Worm (Caenorhabditis elegans) whole organism, mixed stage, embryonic: Measurements from ENCODE around the gene Y57G11C.1130.

Source experiments
- M03D4.4 ChIP-seq: sonication (generic microtip); optimal IDR thresholded peaks from 2 replicates; lab custom pipeline; 2017; ENCODE audit warnings: mild to moderate bottlenecking, missing genetic modification characterization, missing compliant biosample characterization
- blmp-1 ChIP-seq: fragments of 150-350 bp; optimal IDR thresholded peaks from 2 replicates; lab custom pipeline; 2014; ENCODE audit warnings: missing biosample characterization, missing genetic modification characterization
- ceh-39 ChIP-seq: fragments of 150-350 bp; optimal IDR thresholded peaks from 2 replicates; lab custom pipeline; 2014; ENCODE audit warnings: missing biosample characterization, missing genetic modification characterization
- ceh-43 ChIP-seq: fragments of 200-800 bp; sonication (Bioruptor generic); optimal IDR thresholded peaks from 2 replicates; lab custom pipeline; 2018; ENCODE audit warnings: mild to moderate bottlenecking, missing genetic modification characterization, moderate library complexity, missing compliant biosample characterization
- ceh-83 ChIP-seq: fragments of 200-800 bp; sonication (Bioruptor generic); optimal IDR thresholded peaks from 2 replicates; lab custom pipeline; 2018; ENCODE audit warnings: mild to moderate bottlenecking, missing genetic modification characterization, missing compliant biosample characterization
- ces-1 ChIP-seq: fragments of 150-350 bp; optimal IDR thresholded peaks from 2 replicates; lab custom pipeline; 2014; ENCODE audit warnings: missing biosample characterization, missing genetic modification reagents, missing genetic modification characterization
- cnd-1 ChIP-seq: fragments of 200-800 bp; sonication (Bioruptor generic); optimal IDR thresholded peaks from 2 replicates; lab custom pipeline; 2018; ENCODE audit warnings: mild to moderate bottlenecking, missing genetic modification characterization, missing compliant biosample characterization
- drap-1 ChIP-seq: fragments of 200-800 bp; sonication (Bioruptor generic); optimal IDR thresholded peaks from 3 replicates; lab custom pipeline; 2018; ENCODE audit warnings: mild to moderate bottlenecking, missing genetic modification characterization, missing compliant biosample characterization
- elt-1 ChIP-seq: sonication (generic microtip); optimal IDR thresholded peaks from 2 replicates; lab custom pipeline; 2017; ENCODE audit warnings: missing genetic modification characterization, mild to moderate bottlenecking, missing compliant biosample characterization, antibody characterized with exemption, moderate library complexity, borderline replicate concordance; ENCODE audit not compliant: insufficient read depth
- elt-3 ChIP-seq: fragments of 150-350 bp; optimal IDR thresholded peaks from 2 replicates; lab custom pipeline; 2014; ENCODE audit warnings: missing biosample characterization, missing genetic modification characterization
- flh-1 ChIP-seq: fragments of 200-800 bp; sonication (Bioruptor generic); optimal IDR thresholded peaks from 2 replicates; lab custom pipeline; 2018; ENCODE audit warnings: mild to moderate bottlenecking, missing genetic modification characterization, moderate library complexity, missing compliant biosample characterization
- ham-2 ChIP-seq: fragments of 200-800 bp; sonication (Bioruptor generic); optimal IDR thresholded peaks from 2 replicates; lab custom pipeline; 2018; ENCODE audit warnings: mild to moderate bottlenecking, missing genetic modification characterization, missing compliant biosample characterization
- lin-13 ChIP-seq: fragments of 150-350 bp; optimal IDR thresholded peaks from 2 replicates; lab custom pipeline; 2014; ENCODE audit warnings: missing biosample characterization, missing genetic modification characterization
- lin-32 ChIP-seq: fragments of 200-800 bp; sonication (Bioruptor generic); optimal IDR thresholded peaks from 2 replicates; lab custom pipeline; 2018; ENCODE audit warnings: mild to moderate bottlenecking, missing genetic modification characterization, missing compliant biosample characterization
- lsy-2 ChIP-seq: fragments of 150-350 bp; optimal IDR thresholded peaks from 2 replicates; lab custom pipeline; 2014; ENCODE audit warnings: missing biosample characterization, missing genetic modification characterization
- mep-1 ChIP-seq: fragments of 150-350 bp; optimal IDR thresholded peaks from 2 replicates; lab custom pipeline; 2017; ENCODE audit warnings: missing biosample characterization, missing genetic modification reagents, missing genetic modification characterization, inconsistent platforms
- mls-2 ChIP-seq: sonication (generic microtip); optimal IDR thresholded peaks from 2 replicates; lab custom pipeline; 2016; ENCODE audit warnings: mild to moderate bottlenecking, missing genetic modification characterization, moderate library complexity, missing compliant biosample characterization
- nhr-12 ChIP-seq: fragments of 150-350 bp; optimal IDR thresholded peaks from 2 replicates; lab custom pipeline; 2014; ENCODE audit warnings: missing biosample characterization, missing genetic modification characterization
- nhr-2 ChIP-seq: fragments of 150-350 bp; optimal IDR thresholded peaks from 2 replicates; lab custom pipeline; 2014; ENCODE audit warnings: missing biosample characterization, missing genetic modification characterization
- nhr-237 ChIP-seq: fragments of 150-350 bp; optimal IDR thresholded peaks from 2 replicates; lab custom pipeline; 2014; ENCODE audit warnings: missing biosample characterization, missing genetic modification characterization
- nhr-28 ChIP-seq: fragments of 150-350 bp; optimal IDR thresholded peaks from 2 replicates; lab custom pipeline; 2014; ENCODE audit warnings: missing biosample characterization, missing genetic modification characterization
- nhr-76 ChIP-seq: sonication (generic microtip); optimal IDR thresholded peaks from 2 replicates; lab custom pipeline; 2017; ENCODE audit warnings: missing biosample characterization, missing genetic modification characterization
- pha-4 ChIP-seq: fragments of 150-350 bp; optimal IDR thresholded peaks from 2 replicates; lab custom pipeline; 2018; ENCODE audit warnings: missing biosample characterization, missing genetic modification reagents, missing genetic modification characterization
- sem-2 ChIP-seq: fragments of 200-800 bp; sonication (Bioruptor generic); optimal IDR thresholded peaks from 2 replicates; lab custom pipeline; 2018; ENCODE audit warnings: mild to moderate bottlenecking, missing genetic modification characterization, missing compliant biosample characterization
- snpc-4 ChIP-seq: fragments of 150-350 bp; optimal IDR thresholded peaks from 2 replicates; lab custom pipeline; 2014; ENCODE audit warnings: missing biosample characterization, missing genetic modification characterization
- sptf-1 ChIP-seq: sonication (generic microtip); optimal IDR thresholded peaks from 2 replicates; lab custom pipeline; 2017; ENCODE audit warnings: mild to moderate bottlenecking, missing genetic modification characterization, moderate library complexity, missing compliant biosample characterization
- unc-120 ChIP-seq: sonication (generic microtip); optimal IDR thresholded peaks from 2 replicates; lab custom pipeline; 2017; ENCODE audit warnings: missing genetic modification characterization, missing compliant biosample characterization; ENCODE audit not compliant: poor library complexity, severe bottlenecking
- unc-39 ChIP-seq: fragments of 150-350 bp; optimal IDR thresholded peaks from 2 replicates; lab custom pipeline; 2014; ENCODE audit warnings: missing biosample characterization, missing genetic modification characterization
- unc-62 ChIP-seq: fragments of 150-350 bp; optimal IDR thresholded peaks from 2 replicates; lab custom pipeline; 2014; ENCODE audit warnings: missing biosample characterization, missing genetic modification reagents, missing genetic modification characterization
- zip-8 ChIP-seq: fragments of 150-350 bp; optimal IDR thresholded peaks from 2 replicates; lab custom pipeline; 2014; ENCODE audit warnings: missing biosample characterization, missing genetic modification characterization
- ztf-11 ChIP-seq: fragments of 150-350 bp; optimal IDR thresholded peaks from 2 replicates; lab custom pipeline; 2014; ENCODE audit warnings: missing biosample characterization, missing genetic modification characterization

Y57G11C.1130 gene

ce11 chrIV:14800931-14801330 lies 18.6 kb downstream of the Y57G11C.1130 start:
- TF ChIP-seq drap-1 (GFP tag; lab: Kevin White, UChicago) (no peak), mep-1 (tag; lab: Kevin White, UChicago) (no peak), nhr-2 (tag; lab: Kevin White, UChicago) (no peak), ceh-43 (GFP tag; lab: Kevin White, UChicago) (no peak), unc-62 (GFP tag; lab: Kevin White, UChicago) (no peak), lin-32 (GFP tag; lab: Kevin White, UChicago) (no peak), unc-120 (tag; lab: Kevin White, UChicago) (no peak)

- TF ChIP-seq elt-1 (tag; lab: Kevin White, UChicago) (no peak), ces-1 (GFP tag; lab: Kevin White, UChicago) (no peak), nhr-12 (tag; lab: Kevin White, UChicago) (no peak), elt-3 (tag; lab: Kevin White, UChicago) (no peak)
These were observed 20.0 kb downstream of the Y57G11C.1130 start, which contains the start of gene Y57G11C.1142 for ce11 chrIV:14802316-14802715. Gene Y57G11C.1142, plus strand, starts transcription at chrIV:14802616.

DNA sequence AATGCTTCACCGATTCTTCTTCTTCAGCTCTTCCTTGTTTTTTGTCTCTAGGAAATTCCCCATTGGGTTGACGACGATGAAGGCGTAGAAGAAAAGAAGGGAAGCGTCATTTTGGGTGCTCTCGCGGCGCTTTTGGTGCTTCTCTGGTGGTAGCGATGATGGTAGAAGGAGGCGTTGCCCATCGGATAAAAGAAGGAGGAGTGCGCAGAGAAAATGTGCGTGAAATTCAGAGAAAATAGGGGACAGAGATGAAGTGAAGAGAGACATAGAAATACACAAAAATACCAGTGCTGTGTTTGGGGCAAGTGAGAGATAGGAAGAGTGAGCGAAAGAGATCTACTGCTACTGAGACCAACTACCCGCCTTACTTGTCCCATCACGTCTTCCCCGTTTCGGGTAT lies 24.6 kb downstream of the Y57G11C.1130 start, which contains the start of gene oig-5:
Gene oig-5 (plus strand): TSS at position 301 of the 400 bp plus-strand sequence.
- TF ChIP-seq unc-120 (tag; lab: Kevin White, UChicago) (no peak), ceh-83 (no peak), mls-2 (tag; lab: Kevin White, UChicago) (no peak), unc-62 (GFP tag; lab: Kevin White, UChicago) (no peak), ceh-39 (tag; lab: Kevin White, UChicago) (no peak), sem-2 (GFP tag; lab: Kevin White, UChicago) (no peak)
- TF ChIP-seq, all 35 proteins: peak for 0

DNA sequence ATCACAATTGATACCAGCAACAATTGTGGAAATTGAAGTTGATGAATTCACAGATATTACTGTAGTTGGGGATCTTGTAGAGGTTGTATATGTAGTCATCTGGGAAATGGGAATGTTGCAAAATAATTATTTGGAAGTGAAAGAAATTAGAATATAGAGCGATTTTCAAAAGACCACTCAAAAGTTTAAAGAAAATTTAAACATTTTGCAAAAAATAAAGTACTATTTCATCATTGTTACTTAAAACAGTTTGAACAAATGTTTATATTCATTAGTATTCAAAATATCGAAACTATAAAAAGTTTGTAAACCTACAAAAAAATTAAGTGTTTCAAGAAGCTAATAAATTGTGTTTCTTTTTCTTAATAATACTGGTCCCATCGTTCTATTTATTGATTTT lies 34.0 kb downstream of the Y57G11C.1130 start, which contains the start of gene Y57G11C.46:
Gene Y57G11C.46 (minus strand): TSS at position 101 of the 400 bp plus-strand sequence.
- no peak for TF ChIP-seq lin-13 (tag; lab: Kevin White, UChicago)
- TF ChIP-seq elt-1 (tag; lab: Kevin White, UChicago) = no peak
- TF ChIP-seq sptf-1 (tag; lab: Kevin White, UChicago) = no peak
- TF ChIP-seq ceh-39 (tag; lab: Kevin White, UChicago) = no peak
- no peak for TF ChIP-seq nhr-76 (tag; lab: Kevin White, UChicago)
- TF ChIP-seq, all 35 proteins: peak for 0

DNA sequence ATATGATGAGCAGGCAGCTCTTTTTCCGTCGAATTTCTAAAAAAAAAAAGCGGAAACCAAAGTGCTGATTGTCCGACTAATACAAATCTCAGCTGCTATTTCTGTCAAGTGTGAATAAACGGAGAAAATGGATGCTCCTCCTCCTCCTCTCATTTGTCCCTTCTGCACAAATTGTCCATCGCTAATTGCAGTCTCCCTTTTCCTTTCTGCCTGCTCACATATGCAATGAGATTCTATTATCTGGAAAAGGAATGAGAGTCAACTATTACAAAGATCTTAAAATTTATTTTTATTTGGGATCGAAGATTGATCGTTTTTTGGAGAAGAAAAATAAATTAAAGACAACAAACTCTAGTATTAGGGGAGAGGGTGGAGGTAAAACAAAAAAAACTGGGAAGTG lies 40.0 kb downstream of the Y57G11C.1130 start:
- TF ChIP-seq ces-1 (GFP tag; lab: Kevin White, UChicago) = peak; percentile 37
- TF ChIP-seq flh-1 (GFP tag; lab: Kevin White, UChicago) = no peak

DNA sequence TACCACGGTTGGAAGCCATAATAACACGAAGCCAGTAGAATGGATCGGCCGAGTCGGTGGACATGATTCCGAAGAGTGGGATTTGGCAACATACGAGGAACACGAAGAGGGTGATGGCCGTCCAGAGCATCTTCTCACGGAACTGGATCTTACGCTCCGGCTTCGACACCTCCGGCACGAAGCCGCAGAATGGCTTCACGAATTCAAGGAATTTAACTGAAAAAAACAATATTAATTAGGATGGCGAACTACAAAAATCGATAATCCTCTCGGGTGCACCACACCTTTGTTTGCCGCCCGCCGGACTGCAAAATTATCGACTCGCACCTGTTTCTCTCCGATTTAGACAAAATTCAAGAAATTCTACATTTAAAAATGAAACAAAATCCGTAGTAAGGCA lies 41.9 kb downstream of the Y57G11C.1130 start:
- no peak for TF ChIP-seq ztf-11 (tag; lab: Kevin White, UChicago)
- no peak for TF ChIP-seq nhr-12 (tag; lab: Kevin White, UChicago)
- TF ChIP-seq ceh-43 (GFP tag; lab: Kevin White, UChicago) = no peak
- TF ChIP-seq ham-2 = no peak
- no peak for TF ChIP-seq nhr-28 (tag; lab: Kevin White, UChicago)
- no peak for TF ChIP-seq ceh-39 (tag; lab: Kevin White, UChicago)
- no peak for TF ChIP-seq nhr-2 (tag; lab: Kevin White, UChicago)
- no peak for TF ChIP-seq pha-4 (tag; lab: Kevin White, UChicago)

- TF ChIP-seq lin-13 (tag; lab: Kevin White, UChicago) (peak; percentile 68), M03D4.4 (tag; lab: Kevin White, UChicago) (peak; percentile 61), nhr-12 (tag; lab: Kevin White, UChicago) (no peak), nhr-2 (tag; lab: Kevin White, UChicago) (no peak), elt-3 (tag; lab: Kevin White, UChicago) (no peak), nhr-237 (tag; lab: Kevin White, UChicago) (peak; percentile 83), snpc-4 (tag; lab: Kevin White, UChicago) (no peak), blmp-1 (tag; lab: Kevin White, UChicago) (no peak), unc-120 (tag; lab: Kevin White, UChicago) (peak; percentile 46), lsy-2 (tag; lab: Kevin White, UChicago) (peak; percentile 97), ceh-39 (tag; lab: Kevin White, UChicago) (peak; percentile 69), unc-39 (no peak), lin-32 (GFP tag; lab: Kevin White, UChicago) (no peak), ceh-83 (peak; percentile 35), drap-1 (GFP tag; lab: Kevin White, UChicago) (peak; percentile 41), ces-1 (GFP tag; lab: Kevin White, UChicago) (peak; percentile 64), cnd-1 (tag; lab: Kevin White, UChicago) (peak; percentile 46), mls-2 (tag; lab: Kevin White, UChicago) (no peak), mep-1 (tag; lab: Kevin White, UChicago) (peak; percentile 35), zip-8 (tag; lab: Kevin White, UChicago) (no peak), unc-62 (GFP tag; lab: Kevin White, UChicago) (no peak), sptf-1 (tag; lab: Kevin White, UChicago) (peak; percentile 49)
These were observed 42.6 kb downstream of the Y57G11C.1130 start, which contains the start of gene sec-61.A for ce11 chrIV:14824878-14825352. Gene sec-61.A, minus strand, starts transcription at chrIV:14825264.
